Worm (Caenorhabditis elegans) whole organism, L4/young adult: Measurements from ENCODE around the gene T02H6.6.

Experiments
- W03F9.2 ChIP-seq: fragments of 150-350 bp; optimal IDR thresholded peaks from 2 replicates; lab custom pipeline; 2014; ENCODE audit warnings: missing biosample characterization, missing genetic modification characterization
- dao-5 ChIP-seq: sonication (generic microtip); optimal IDR thresholded peaks from 2 replicates; lab custom pipeline; 2016; ENCODE audit warnings: missing genotype, missing genetic modification characterization, moderate library complexity, missing compliant biosample characterization
- him-1 ChIP-seq: sonication (generic microtip); optimal IDR thresholded peaks from 2 replicates; lab custom pipeline; 2016; ENCODE audit warnings: missing genotype, missing genetic modification reagents, missing genetic modification characterization, missing compliant biosample characterization

The T02H6.6 gene

ce11 chrII:680612-681011, 3.0 kb upstream of the T02H6.6 start, which contains the start of the genes T02H6.10 and T02H6.8:
TSS of gene T02H6.10 (minus strand) at chrII:680712.
TSS of gene T02H6.8 (plus strand) at chrII:680832.
- TF ChIP-seq him-1 (tag; lab: Kevin White, UChicago) (no peak), dao-5 (tag; lab: Kevin White, UChicago) (no peak), W03F9.2 (tag; lab: Kevin White, UChicago) (no peak)

- TF ChIP-seq W03F9.2 (tag; lab: Kevin White, UChicago) (no peak), him-1 (tag; lab: Kevin White, UChicago) (no peak), dao-5 (tag; lab: Kevin White, UChicago) (no peak)
Observed at ce11 chrII:682326-682725, 1.2 kb upstream of the T02H6.6 start, which contains the start of gene T02H6.7. TSS of gene T02H6.7 (plus strand) at chrII:682626.

- TF ChIP-seq W03F9.2 (tag; lab: Kevin White, UChicago) (no peak), him-1 (tag; lab: Kevin White, UChicago) (no peak), dao-5 (tag; lab: Kevin White, UChicago) (no peak)
Observed at ce11 chrII:684811-685210, 1.2 kb downstream of the T02H6.6 start, which contains the start of gene T02H6.5. TSS of gene T02H6.5 (plus strand) at chrII:685111.

- TF ChIP-seq dao-5 (tag; lab: Kevin White, UChicago) = no peak
- TF ChIP-seq him-1 (tag; lab: Kevin White, UChicago) = no peak
- no peak for TF ChIP-seq W03F9.2 (tag; lab: Kevin White, UChicago)
Observed at ce11 chrII:689749-690148, 6.2 kb downstream of the T02H6.6 start, which contains the start of gene T02H6.4. TSS of gene T02H6.4 (plus strand) at chrII:690049.

- no peak for TF ChIP-seq him-1 (tag; lab: Kevin White, UChicago)
- no peak for TF ChIP-seq W03F9.2 (tag; lab: Kevin White, UChicago)
- no peak for TF ChIP-seq dao-5 (tag; lab: Kevin White, UChicago)
Observed at ce11 chrII:691550-691949, 8.0 kb downstream of the T02H6.6 start, which contains the start of gene T02H6.3. TSS of gene T02H6.3 (plus strand) at chrII:691850.

- TF ChIP-seq dao-5 (tag; lab: Kevin White, UChicago) = no peak
- TF ChIP-seq him-1 (tag; lab: Kevin White, UChicago) = no peak
- TF ChIP-seq W03F9.2 (tag; lab: Kevin White, UChicago) = no peak
Observed at ce11 chrII:701025-701370, 17.4 kb downstream of the T02H6.6 start, which contains the start of gene T02H6.11. TSS of gene T02H6.11 (minus strand) at chrII:701125.

ce11 chrII:701371-702139, 18.0 kb downstream of the T02H6.6 start, which contains the start of gene thoc-1:
TSS of gene thoc-1 (plus strand) at chrII:702107.
- no peak for TF ChIP-seq W03F9.2 (tag; lab: Kevin White, UChicago)
- TF ChIP-seq dao-5 (tag; lab: Kevin White, UChicago) = no peak
- no peak for TF ChIP-seq him-1 (tag; lab: Kevin White, UChicago)

- TF ChIP-seq dao-5 (tag; lab: Kevin White, UChicago) (no peak), W03F9.2 (tag; lab: Kevin White, UChicago) (no peak), him-1 (tag; lab: Kevin White, UChicago) (no peak)
Observed at ce11 chrII:709081-709480, 25.5 kb downstream of the T02H6.6 start, which contains the start of gene T02H6.1. TSS of gene T02H6.1 (plus strand) at chrII:709381.

- no peak for TF ChIP-seq W03F9.2 (tag; lab: Kevin White, UChicago)
- no peak for TF ChIP-seq dao-5 (tag; lab: Kevin White, UChicago)
- TF ChIP-seq him-1 (tag; lab: Kevin White, UChicago) = no peak
Observed at ce11 chrII:721931-722330, 38.4 kb downstream of the T02H6.6 start.

- TF ChIP-seq dao-5 (tag; lab: Kevin White, UChicago) = no peak
- no peak for TF ChIP-seq W03F9.2 (tag; lab: Kevin White, UChicago)
- no peak for TF ChIP-seq him-1 (tag; lab: Kevin White, UChicago)
Observed at ce11 chrII:723488-723887, 39.9 kb downstream of the T02H6.6 start, which contains the start of gene rfip-2. TSS of gene rfip-2 (plus strand) at chrII:723788.

ce11 chrII:724004-724403, 40.4 kb downstream of the T02H6.6 start:
- no peak for TF ChIP-seq him-1 (tag; lab: Kevin White, UChicago)
- TF ChIP-seq W03F9.2 (tag; lab: Kevin White, UChicago) = no peak
- no peak for TF ChIP-seq dao-5 (tag; lab: Kevin White, UChicago)

- TF ChIP-seq dao-5 (tag; lab: Kevin White, UChicago) (no peak), W03F9.2 (tag; lab: Kevin White, UChicago) (no peak)
Observed at ce11 chrII:729931-730330, 46.4 kb downstream of the T02H6.6 start.

- TF ChIP-seq him-1 (tag; lab: Kevin White, UChicago) (no peak), dao-5 (tag; lab: Kevin White, UChicago) (no peak), W03F9.2 (tag; lab: Kevin White, UChicago) (no peak)
Observed at ce11 chrII:732393-732792, 48.8 kb downstream of the T02H6.6 start.
